Worm (Caenorhabditis elegans) whole organism, midembryonic: ENCODE results near the gene pde-4.

ENCODE experiments used
- T22C8.4 ChIP-seq: fragments of 200-800 bp; sonication (Bioruptor generic); IDR thresholded peaks from 2 replicates; pipeline ENCODE4 v1.3.6; 2022; ENCODE audit warnings: missing genetic modification characterization, missing compliant biosample characterization
- cog-1 ChIP-seq: sonication (generic microtip); optimal IDR thresholded peaks from 2 replicates; lab custom pipeline; 2016; ENCODE audit warnings: missing genetic modification characterization, missing compliant biosample characterization
- flt-1 ChIP-seq: fragments of 200-800 bp; sonication (Bioruptor generic); IDR thresholded peaks from 2 replicates; pipeline ENCODE4 v1.3.6; 2022; ENCODE audit warnings: missing genetic modification characterization, missing compliant biosample characterization
- klf-2 ChIP-seq: fragments of 200-800 bp; sonication (Bioruptor generic); conservative IDR thresholded peaks from 2 replicates; pipeline ENCODE4 v1.3.6; 2022; ENCODE audit warnings: missing genetic modification reagents, missing genetic modification characterization, missing compliant biosample characterization
- med-1 ChIP-seq: sonication (generic microtip); optimal IDR thresholded peaks from 2 replicates; lab custom pipeline; 2017; ENCODE audit warnings: missing genetic modification characterization, mild to moderate bottlenecking, missing compliant biosample characterization, antibody characterized with exemption, missing genetic modification reagents; ENCODE audit not compliant: insufficient read depth
- ref-1 ChIP-seq: fragments of 200-800 bp; sonication (Bioruptor generic); conservative IDR thresholded peaks from 2 replicates; pipeline ENCODE4 v1.3.6; 2022; ENCODE audit warnings: missing genetic modification reagents, missing genetic modification characterization, missing compliant biosample characterization
- tab-1 ChIP-seq: fragments of 200-800 bp; sonication (Bioruptor generic); IDR thresholded peaks from 2 replicates; pipeline ENCODE4 v1.3.6; 2022; ENCODE audit warnings: missing genetic modification characterization, missing compliant biosample characterization
- ztf-23 ChIP-seq: fragments of 200-800 bp; sonication (Bioruptor generic); IDR thresholded peaks from 2 replicates; pipeline ENCODE4 v1.3.6; 2022; ENCODE audit warnings: missing genetic modification reagents, missing genetic modification characterization, missing compliant biosample characterization
- ztf-29 ChIP-seq: fragments of 200-800 bp; sonication (Bioruptor generic); IDR thresholded peaks from 2 replicates; pipeline ENCODE4 v1.3.6; 2022; ENCODE audit warnings: missing genetic modification reagents, missing genetic modification characterization, missing compliant biosample characterization

Gene pde-4

DNA sequence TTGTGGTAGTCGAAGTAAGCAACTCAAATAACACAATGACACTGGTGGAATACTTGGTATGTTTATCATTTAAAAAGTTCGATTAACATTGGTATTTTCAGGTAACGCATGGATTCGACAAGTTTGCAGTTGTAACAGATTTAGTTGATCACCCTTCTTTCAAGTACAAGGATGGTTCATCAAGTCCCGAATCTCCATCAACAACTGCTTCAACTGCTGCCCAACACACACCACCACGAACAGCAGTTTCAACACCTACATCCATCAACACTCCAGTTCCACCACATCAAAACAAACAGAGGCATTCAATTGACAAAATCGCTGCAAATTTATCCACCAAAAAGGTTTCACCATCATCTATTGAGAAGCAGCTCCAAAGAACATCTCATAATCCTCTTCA, 31.4 kb upstream of the pde-4 start:
- no peak for TF ChIP-seq flt-1
- TF ChIP-seq med-1 (GFP tag; lab: Kevin White, UChicago), result no peak
- no peak for TF ChIP-seq ztf-23 (GFP tag; lab: Robert Waterston, UW)

DNA sequence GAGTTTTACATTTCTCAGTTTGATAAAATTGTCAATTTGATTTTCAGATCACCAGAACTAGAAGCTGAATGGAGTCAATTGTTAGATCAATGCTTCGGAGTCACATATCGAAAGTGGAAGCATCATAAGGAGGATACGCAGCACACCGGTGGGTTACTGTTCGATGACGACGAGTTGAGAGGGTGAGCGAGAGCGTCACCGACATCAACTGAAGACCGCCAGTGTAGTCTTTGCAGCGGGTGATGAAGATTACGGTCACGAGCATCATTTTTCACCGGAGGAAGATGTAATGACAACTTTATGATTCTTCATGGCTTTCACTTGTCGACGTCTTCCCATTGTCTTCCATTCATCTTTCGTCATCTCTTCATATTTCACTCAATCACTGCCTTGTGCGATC, 30.9 kb upstream of the pde-4 start, which contains the start of gene lin-26:
lin-26 (plus strand) TSS at position 301 of the 400 bp plus-strand sequence.
- no peak for TF ChIP-seq tab-1 (GFP tag; lab: Robert Waterston, UW)
- no peak for TF ChIP-seq ref-1 (GFP tag; lab: Robert Waterston, UW)
- no peak for TF ChIP-seq flt-1
- no peak for TF ChIP-seq med-1 (GFP tag; lab: Kevin White, UChicago)
- no peak for TF ChIP-seq ztf-23 (GFP tag; lab: Robert Waterston, UW)

DNA sequence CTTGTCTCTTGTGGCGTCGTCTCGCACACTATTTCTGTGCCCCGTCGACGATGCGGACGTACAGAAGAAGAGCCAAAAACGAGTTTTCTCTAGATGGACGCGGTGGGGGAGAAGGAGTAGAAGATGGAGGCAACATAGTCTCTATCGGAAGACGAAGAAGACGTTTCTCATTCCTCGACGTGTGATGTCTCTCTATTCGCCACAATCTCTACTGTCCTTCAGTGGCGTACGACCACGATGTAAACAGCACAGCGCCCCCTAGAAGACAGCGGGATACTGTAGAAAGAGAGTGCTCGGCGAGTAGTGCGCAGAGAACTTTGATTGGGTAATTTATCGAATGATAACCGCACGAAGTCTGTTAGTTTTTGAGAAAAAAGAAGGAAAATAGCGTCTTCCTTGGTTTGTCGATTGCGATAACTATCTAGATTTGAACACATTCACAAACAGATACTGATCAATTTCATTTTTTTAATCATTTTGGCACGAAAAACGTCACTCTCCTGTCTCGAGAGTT, 28.5 kb upstream of the pde-4 start:
- TF ChIP-seq T22C8.4 (GFP tag; lab: Robert Waterston, UW), result no peak
- no peak for TF ChIP-seq ztf-23 (GFP tag; lab: Robert Waterston, UW)
- TF ChIP-seq cog-1 (tag; lab: Kevin White, UChicago), result no peak
- TF ChIP-seq klf-2 (GFP tag; lab: Robert Waterston, UW), result no peak
- TF ChIP-seq med-1 (GFP tag; lab: Kevin White, UChicago), result no peak
- no peak for TF ChIP-seq ref-1 (GFP tag; lab: Robert Waterston, UW)
- TF ChIP-seq ztf-29 (GFP tag; lab: Robert Waterston, UW), result no peak
- TF ChIP-seq flt-1, result no peak
- no peak for TF ChIP-seq tab-1 (GFP tag; lab: Robert Waterston, UW)

DNA sequence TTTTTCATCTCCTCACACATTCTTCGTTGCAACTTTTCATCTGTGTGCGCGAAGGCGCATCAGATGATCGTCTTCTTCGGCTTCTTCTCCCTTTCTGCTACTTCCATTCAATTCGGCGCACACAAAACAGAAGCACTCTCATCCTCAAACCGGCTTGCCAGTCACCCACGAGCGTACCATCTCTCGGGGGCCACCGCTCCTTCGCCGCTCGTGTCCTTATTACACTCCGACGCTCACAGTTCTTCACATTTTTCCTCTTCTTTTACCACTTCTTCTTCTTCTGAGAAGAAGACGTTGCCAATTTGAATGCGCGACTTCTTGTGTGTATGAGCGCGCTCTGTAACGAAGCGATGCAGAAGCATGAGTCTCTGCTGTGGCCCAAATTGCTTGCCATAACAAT, 27.5 kb upstream of the pde-4 start:
- TF ChIP-seq ztf-29 (GFP tag; lab: Robert Waterston, UW), result no peak
- TF ChIP-seq med-1 (GFP tag; lab: Kevin White, UChicago), result no peak
- TF ChIP-seq ref-1 (GFP tag; lab: Robert Waterston, UW), result no peak
- TF ChIP-seq ztf-23 (GFP tag; lab: Robert Waterston, UW), result no peak
- no peak for TF ChIP-seq klf-2 (GFP tag; lab: Robert Waterston, UW)
- TF ChIP-seq tab-1 (GFP tag; lab: Robert Waterston, UW), result no peak
- TF ChIP-seq T22C8.4 (GFP tag; lab: Robert Waterston, UW), result no peak
- TF ChIP-seq flt-1, result no peak

DNA sequence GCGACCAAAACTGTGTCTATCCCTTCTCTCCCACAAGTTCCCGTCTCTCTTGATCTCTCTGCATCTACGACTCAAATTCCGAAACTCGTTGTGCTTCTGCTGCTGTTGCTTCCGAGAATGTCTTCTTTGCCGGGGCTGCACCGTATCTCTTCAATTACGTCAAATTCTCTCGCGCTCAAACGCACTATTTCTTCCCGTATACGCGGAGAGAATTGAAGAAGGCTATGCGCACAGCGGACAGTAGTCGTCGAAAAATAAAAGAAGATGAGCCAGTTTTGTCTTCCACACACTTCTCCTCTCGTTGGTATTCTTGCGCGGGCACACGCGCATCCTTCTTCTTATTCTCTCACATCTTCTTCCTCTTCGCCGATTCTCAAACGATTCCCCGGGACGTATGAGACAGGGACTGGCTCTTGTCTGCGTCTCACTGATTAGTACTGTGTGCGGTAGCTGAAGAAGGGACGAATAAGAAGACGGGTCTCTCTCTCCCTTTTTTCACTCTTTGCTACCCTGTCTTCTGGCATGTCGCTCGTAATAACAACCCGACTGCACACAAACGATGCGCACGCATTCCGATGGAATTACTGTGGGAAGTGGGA, 25.4 kb upstream of the pde-4 start:
- TF ChIP-seq cog-1 (tag; lab: Kevin White, UChicago) (peak; percentile 24), klf-2 (GFP tag; lab: Robert Waterston, UW) (no peak), flt-1 (no peak), med-1 (GFP tag; lab: Kevin White, UChicago) (no peak), ztf-29 (GFP tag; lab: Robert Waterston, UW) (no peak), tab-1 (GFP tag; lab: Robert Waterston, UW) (no peak), ztf-23 (GFP tag; lab: Robert Waterston, UW) (no peak), ref-1 (GFP tag; lab: Robert Waterston, UW) (0 out of 2 replicates have a peak, but pooled peaks have one; percentile 7), T22C8.4 (GFP tag; lab: Robert Waterston, UW) (no peak)

DNA sequence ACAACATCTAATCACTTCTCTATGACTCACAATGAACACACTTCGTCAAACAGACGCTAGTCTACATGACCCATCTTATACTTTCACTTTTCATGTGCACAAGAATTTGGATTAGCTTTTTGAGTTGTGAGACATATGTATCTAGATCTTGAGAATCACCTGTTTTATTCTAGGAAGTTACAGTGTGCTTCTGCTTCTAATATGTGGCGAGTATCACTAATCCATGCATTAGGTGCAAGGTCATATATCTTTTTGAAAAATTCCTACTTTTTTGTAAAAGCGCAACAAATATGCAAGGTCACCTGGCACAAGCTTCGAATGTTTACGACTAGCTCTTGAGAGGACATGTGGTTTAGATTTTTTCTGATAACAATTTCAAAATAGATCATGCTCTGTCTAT, 24.7 kb upstream of the pde-4 start:
- TF ChIP-seq klf-2 (GFP tag; lab: Robert Waterston, UW), result no peak

DNA sequence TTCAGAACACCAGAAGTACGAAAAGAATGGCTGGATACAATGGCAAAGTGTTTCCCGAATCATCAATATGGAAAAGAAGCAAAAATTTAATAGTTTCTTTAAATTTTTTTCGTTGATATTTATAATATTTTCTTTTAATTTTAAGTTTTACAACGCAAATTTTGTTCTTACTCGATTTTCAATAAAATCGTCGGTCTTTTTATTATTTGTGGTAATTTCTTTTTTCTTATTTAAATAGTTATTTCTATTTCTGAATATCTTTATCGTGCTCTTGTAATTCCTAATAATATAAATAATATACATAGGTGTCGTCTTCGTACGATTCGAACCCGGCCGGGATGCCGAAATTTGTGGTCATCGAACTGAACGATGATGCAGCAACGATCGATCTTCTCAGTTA, 20.7 kb upstream of the pde-4 start, which contains the start of gene lir-1:
lir-1 (plus strand) TSS at position 301 of the 400 bp plus-strand sequence.
- no peak for TF ChIP-seq ztf-23 (GFP tag; lab: Robert Waterston, UW)

DNA sequence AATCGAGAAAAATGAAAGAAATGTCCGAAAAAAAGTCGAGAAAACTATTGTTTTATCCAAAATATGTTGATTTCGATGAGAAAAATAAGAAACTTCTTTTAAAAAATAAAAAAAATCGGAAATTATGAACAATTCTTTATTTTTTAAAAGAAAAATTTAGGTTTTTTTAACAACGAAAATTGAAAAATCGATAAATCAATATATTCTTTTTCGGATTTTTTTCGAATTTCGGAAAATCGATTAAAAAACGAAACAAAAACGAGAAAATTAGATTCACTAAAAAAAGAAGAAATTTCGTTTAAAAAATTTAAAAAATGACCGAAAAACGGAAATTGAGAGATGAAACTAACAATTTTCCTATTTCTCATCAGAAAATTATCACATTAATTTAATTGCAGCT, 19.0 kb upstream of the pde-4 start:
- TF ChIP-seq med-1 (GFP tag; lab: Kevin White, UChicago) (no peak), T22C8.4 (GFP tag; lab: Robert Waterston, UW) (no peak), cog-1 (tag; lab: Kevin White, UChicago) (no peak), tab-1 (GFP tag; lab: Robert Waterston, UW) (no peak), ref-1 (GFP tag; lab: Robert Waterston, UW) (no peak), flt-1 (no peak), klf-2 (GFP tag; lab: Robert Waterston, UW) (no peak), ztf-23 (GFP tag; lab: Robert Waterston, UW) (no peak), ztf-29 (GFP tag; lab: Robert Waterston, UW) (no peak)

DNA sequence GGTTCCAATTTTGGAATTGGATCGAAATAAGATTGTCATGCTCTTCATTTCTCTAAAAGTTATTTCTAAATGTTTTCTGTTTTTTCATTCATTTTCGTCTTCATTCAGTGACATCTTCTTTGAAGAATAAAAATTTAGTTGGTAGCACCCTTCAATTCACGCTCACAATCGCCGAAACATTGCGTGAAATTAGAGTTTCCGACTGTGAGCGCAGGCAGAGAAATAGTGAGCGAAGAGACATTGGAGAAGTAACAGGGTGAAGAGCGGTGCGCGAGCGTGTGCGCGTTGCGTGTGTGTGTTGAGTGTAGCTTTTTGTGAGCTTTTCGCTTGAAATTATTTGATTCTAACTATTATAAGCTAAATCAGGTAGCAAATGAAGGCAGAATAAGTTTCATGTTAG, 18.4 kb upstream of the pde-4 start:
- TF ChIP-seq klf-2 (GFP tag; lab: Robert Waterston, UW) (no peak), med-1 (GFP tag; lab: Kevin White, UChicago) (no peak), cog-1 (tag; lab: Kevin White, UChicago) (no peak), flt-1 (peak; percentile 54; the same call in 1 of the 2 replicates), ztf-29 (GFP tag; lab: Robert Waterston, UW) (no peak), ztf-23 (GFP tag; lab: Robert Waterston, UW) (no peak), tab-1 (GFP tag; lab: Robert Waterston, UW) (0 out of 2 replicates have a peak, but pooled peaks have one; percentile 46)

DNA sequence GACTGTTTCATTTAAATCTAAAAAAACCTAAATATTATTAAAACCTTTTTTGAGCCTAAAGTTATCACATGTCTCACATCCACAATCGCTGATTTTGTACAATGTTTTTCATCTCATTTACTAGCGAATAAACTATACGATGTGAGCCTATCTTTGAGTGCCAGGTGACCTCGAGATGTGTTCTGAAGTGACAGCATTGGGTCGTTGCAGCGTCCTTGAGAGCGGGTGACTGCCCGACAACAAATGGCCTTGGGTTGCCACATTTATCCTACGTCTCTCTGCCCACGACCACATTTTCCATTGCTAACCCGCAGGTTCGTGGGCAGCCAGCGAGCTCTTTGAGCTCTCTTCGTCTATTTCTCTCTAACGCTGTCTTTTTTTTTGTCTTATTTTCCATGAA, 15.9 kb upstream of the pde-4 start, which contains the start of gene lir-2:
lir-2 (plus strand) TSS at position 301 of the 400 bp plus-strand sequence.
- TF ChIP-seq flt-1, result no peak
- no peak for TF ChIP-seq med-1 (GFP tag; lab: Kevin White, UChicago)
- no peak for TF ChIP-seq T22C8.4 (GFP tag; lab: Robert Waterston, UW)
- no peak for TF ChIP-seq ztf-23 (GFP tag; lab: Robert Waterston, UW)
- TF ChIP-seq klf-2 (GFP tag; lab: Robert Waterston, UW), result no peak
- no peak for TF ChIP-seq ztf-29 (GFP tag; lab: Robert Waterston, UW)
- TF ChIP-seq ref-1 (GFP tag; lab: Robert Waterston, UW), result no peak
